Worm (Caenorhabditis elegans) whole organism, L4/young adult: Measurements from ENCODE around the gene clec-3.

Source experiments
- W03F9.2 ChIP-seq: fragments of 150-350 bp; optimal IDR thresholded peaks from 2 replicates; lab custom pipeline; 2014; ENCODE audit warnings: missing biosample characterization, missing genetic modification characterization
- dao-5 ChIP-seq: sonication (generic microtip); optimal IDR thresholded peaks from 2 replicates; lab custom pipeline; 2016; ENCODE audit warnings: missing genotype, missing genetic modification characterization, moderate library complexity, missing compliant biosample characterization
- him-1 ChIP-seq: sonication (generic microtip); optimal IDR thresholded peaks from 2 replicates; lab custom pipeline; 2016; ENCODE audit warnings: missing genotype, missing genetic modification reagents, missing genetic modification characterization, missing compliant biosample characterization

- TF ChIP-seq him-1 = no peak
- TF ChIP-seq dao-5 (tag; lab: Kevin White, UChicago) = no peak
- TF ChIP-seq W03F9.2 (tag; lab: Kevin White, UChicago) = no peak
Observed at ce11 chrII:3034914-3035313, 15.2 kb upstream of the clec-3 start.
